Worm (Caenorhabditis elegans): ENCODE results near the gene srlf-33.

- TF ChIP-seq him-1 (tag; optimal IDR thresholded peaks at IDR 0.05) (no peak), W03F9.2 (tag; optimal IDR thresholded peaks at IDR 0.05) (no peak)
Observed at ce11 chrIV:11952612-11953299, 27.5 kb upstream of the srlf-33 start, which contains the start of gene gdh-1.
